Worm (Caenorhabditis elegans) whole organism, early embryonic: ENCODE results near the gene fbxa-4.

ENCODE experiments used
- F13C5.2 ChIP-seq: sonication (generic microtip); optimal IDR thresholded peaks from 2 replicates; lab custom pipeline; 2017; ENCODE audit warnings: mild to moderate bottlenecking, missing genetic modification characterization, inconsistent platforms, missing compliant biosample characterization
- aly-1 ChIP-seq: sonication (generic microtip); optimal IDR thresholded peaks from 2 replicates; lab custom pipeline; 2016; ENCODE audit warnings: missing genetic modification characterization, missing compliant biosample characterization
- ama-1 ChIP-seq: fragments of 150-350 bp; optimal IDR thresholded peaks from 2 replicates; lab custom pipeline; 2014
- ceh-36 ChIP-seq: sonication (generic microtip); optimal IDR thresholded peaks from 2 replicates; lab custom pipeline; 2016; ENCODE audit warnings: missing genetic modification characterization, inconsistent platforms, missing compliant biosample characterization
- hmg-4 ChIP-seq: fragments of 200-800 bp; sonication (Bioruptor generic); optimal IDR thresholded peaks from 2 replicates; lab custom pipeline; 2018; ENCODE audit warnings: mild to moderate bottlenecking, missing genetic modification characterization, missing compliant biosample characterization
- tbx-37 ChIP-seq: fragments of 200-800 bp; sonication (Bioruptor generic); conservative IDR thresholded peaks from 2 replicates; pipeline ENCODE4 v1.3.6; 2022; ENCODE audit warnings: missing genetic modification reagents, missing genetic modification characterization, missing compliant biosample characterization

DNA sequence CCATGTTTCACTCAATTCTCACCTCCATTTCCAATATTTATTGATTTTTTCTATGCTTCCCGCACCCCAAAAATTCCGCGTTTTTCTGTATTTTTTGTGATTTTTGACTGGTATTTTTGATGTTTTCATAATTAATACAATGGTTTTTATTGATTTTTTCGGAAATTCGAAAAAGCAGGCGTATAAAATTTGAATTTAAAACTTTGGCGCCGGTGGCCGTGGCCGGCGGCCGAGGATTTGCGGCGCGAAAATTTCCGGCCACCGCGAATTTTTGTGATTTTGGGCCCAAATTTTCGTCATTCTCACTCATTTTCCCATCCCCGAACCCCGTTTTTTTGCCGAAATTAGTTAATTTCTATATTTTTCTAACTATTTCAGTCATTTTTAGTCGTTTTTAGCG is 35.7 kb upstream of the fbxa-4 start:
- TF ChIP-seq hmg-4 (GFP tag; lab: Kevin White, UChicago) (no peak), ama-1 (lab: Kevin White, UChicago) (no peak), ceh-36 (tag; lab: Kevin White, UChicago) (no peak), tbx-37 (GFP tag; lab: Robert Waterston, UW) (peak; percentile 31; the same call in 1 of the 2 replicates), aly-1 (tag; lab: Kevin White, UChicago) (no peak), F13C5.2 (tag; lab: Kevin White, UChicago) (no peak)
